Fruit fly (Drosophila melanogaster) whole organism, prepupa: ENCODE measurements around the gene CG3402.

Source experiments
- Blimp-1 ChIP-seq: fragments of 200-800 bp; sonication (Bioruptor generic); optimal IDR thresholded peaks from 3 replicates; lab custom pipeline; 2017; ENCODE audit warnings: missing biosample characterization, missing genetic modification characterization, mild to moderate bottlenecking, moderate library complexity, missing genetic modification reagents
- CG11294 ChIP-seq: fragments of 200-800 bp; sonication (Bioruptor generic); IDR thresholded peaks from 2 replicates; pipeline ENCODE4 v1.3.6; 2022; ENCODE audit warnings: missing biosample characterization, missing genetic modification characterization
- CG11762 ChIP-seq: fragments of 200-800 bp; sonication (Bioruptor generic); optimal IDR thresholded peaks from 3 replicates; lab custom pipeline; 2016; ENCODE audit warnings: missing biosample characterization, missing genetic modification characterization; ENCODE audit not compliant: insufficient read depth
- CG11902 ChIP-seq: fragments of 200-800 bp; sonication (Bioruptor generic); optimal IDR thresholded peaks from 3 replicates; lab custom pipeline; 2016; ENCODE audit warnings: missing biosample characterization, missing genetic modification characterization
- CG15336 ChIP-seq: fragments of 200-800 bp; sonication (Bioruptor generic); IDR thresholded peaks from 2 replicates; pipeline ENCODE4 v1.3.6; 2022; ENCODE audit warnings: missing biosample characterization, missing genetic modification characterization
- CG3032 ChIP-seq: fragments of 200-800 bp; optimal IDR thresholded peaks from 2 replicates; lab custom pipeline; 2019; ENCODE audit warnings: missing biosample characterization, mild to moderate bottlenecking, missing genetic modification characterization, moderate library complexity
- CG31627 ChIP-seq: fragments of 200-800 bp; sonication (Bioruptor generic); optimal IDR thresholded peaks from 3 replicates; lab custom pipeline; 2016; ENCODE audit warnings: missing biosample characterization, missing genetic modification characterization
- CG34406 ChIP-seq: fragments of 200-800 bp; sonication (Bioruptor generic); optimal IDR thresholded peaks from 3 replicates; lab custom pipeline; 2016; ENCODE audit warnings: missing biosample characterization, missing genetic modification characterization
- CG4318 ChIP-seq: fragments of 200-800 bp; sonication (Bioruptor generic); optimal IDR thresholded peaks from 3 replicates; lab custom pipeline; 2017; ENCODE audit warnings: missing biosample characterization, mild to moderate bottlenecking, missing genetic modification characterization
- CG6163 ChIP-seq: fragments of 200-800 bp; sonication (Bioruptor generic); IDR thresholded peaks from 3 replicates; pipeline ENCODE4 v1.3.6; 2022; ENCODE audit warnings: missing biosample characterization, missing genetic modification characterization
- CG6276 ChIP-seq: fragments of 200-800 bp; sonication (Bioruptor generic); optimal IDR thresholded peaks from 2 replicates; lab custom pipeline; 2017; ENCODE audit warnings: missing biosample characterization, mild to moderate bottlenecking, missing genetic modification characterization
- CG6792 ChIP-seq: fragments of 200-800 bp; sonication (Bioruptor generic); optimal IDR thresholded peaks from 3 replicates; lab custom pipeline; 2016; ENCODE audit warnings: missing biosample characterization, missing genetic modification characterization
- CG6808 ChIP-seq: fragments of 200-800 bp; sonication (Bioruptor generic); optimal IDR thresholded peaks from 3 replicates; lab custom pipeline; 2017; ENCODE audit warnings: missing biosample characterization, missing genetic modification characterization, mild to moderate bottlenecking, moderate library complexity, missing genetic modification reagents
- CG6854 ChIP-seq: fragments of 200-800 bp; sonication (Bioruptor generic); optimal IDR thresholded peaks from 2 replicates; lab custom pipeline; 2017; ENCODE audit warnings: missing biosample characterization, mild to moderate bottlenecking, missing genetic modification characterization
- CG7368 ChIP-seq: fragments of 200-800 bp; sonication (Bioruptor generic); optimal IDR thresholded peaks from 3 replicates; lab custom pipeline; 2016; ENCODE audit warnings: missing biosample characterization, missing genetic modification characterization
- CG8119 ChIP-seq: fragments of 200-800 bp; sonication (Bioruptor generic); IDR thresholded peaks from 3 replicates; pipeline ENCODE4 v1.3.6; 2022; ENCODE audit warnings: missing biosample characterization, missing genetic modification characterization
- CG8319 ChIP-seq: fragments of 200-800 bp; sonication (Bioruptor generic); optimal IDR thresholded peaks from 3 replicates; lab custom pipeline; 2016; ENCODE audit warnings: missing biosample characterization, missing genetic modification characterization
- CG8632 ChIP-seq: fragments of 200-800 bp; sonication (Bioruptor generic); optimal IDR thresholded peaks from 3 replicates; lab custom pipeline; 2016; ENCODE audit warnings: missing biosample characterization, missing genetic modification characterization
- CG9139 ChIP-seq: fragments of 200-800 bp; sonication (Bioruptor generic); optimal IDR thresholded peaks from 3 replicates; lab custom pipeline; 2017; ENCODE audit warnings: missing biosample characterization, mild to moderate bottlenecking, missing genetic modification characterization
- Eip75B ChIP-seq: fragments of 200-800 bp; sonication (Bioruptor generic); optimal IDR thresholded peaks from 3 replicates; lab custom pipeline; 2016; ENCODE audit warnings: missing biosample characterization, missing genetic modification characterization
- Eip78C ChIP-seq: fragments of 200-800 bp; sonication (Bioruptor generic); peaks from one replicate; lab custom pipeline; 2016; ENCODE audit warnings: missing biosample characterization, missing genetic modification characterization
- Ets21C ChIP-seq: fragments of 200-800 bp; sonication (Bioruptor generic); optimal IDR thresholded peaks from 3 replicates; lab custom pipeline; 2016; ENCODE audit warnings: missing biosample characterization, missing genetic modification characterization
- Gug ChIP-seq: fragments of 200-800 bp; sonication (Bioruptor generic); IDR thresholded peaks from 2 replicates; pipeline ENCODE4 v1.3.6; 2022; ENCODE audit warnings: missing biosample characterization, missing genetic modification characterization
- Hr38 ChIP-seq: sonication (Bioruptor generic); optimal IDR thresholded peaks from 2 replicates; lab custom pipeline; 2016; ENCODE audit warnings: missing biosample characterization, missing genetic modification characterization
- Hr39 ChIP-seq: fragments of 200-800 bp; sonication (Bioruptor generic); optimal IDR thresholded peaks from 2 replicates; lab custom pipeline; 2016; ENCODE audit warnings: missing biosample characterization, missing genetic modification characterization
- Hr4 ChIP-seq: fragments of 200-800 bp; sonication (Bioruptor generic); optimal IDR thresholded peaks from 3 replicates; lab custom pipeline; 2016; ENCODE audit warnings: missing biosample characterization, missing genetic modification characterization
- Lpt ChIP-seq: fragments of 200-800 bp; sonication (Bioruptor generic); optimal IDR thresholded peaks from 3 replicates; lab custom pipeline; 2016; ENCODE audit warnings: missing biosample characterization, missing genetic modification characterization
- Met ChIP-seq: fragments of 200-800 bp; sonication (Bioruptor generic); optimal IDR thresholded peaks from 3 replicates; lab custom pipeline; 2016; ENCODE audit warnings: missing biosample characterization, missing genetic modification characterization
- OdsH ChIP-seq: fragments of 200-800 bp; sonication (Bioruptor generic); optimal IDR thresholded peaks from 3 replicates; lab custom pipeline; 2016; ENCODE audit warnings: missing biosample characterization, missing genetic modification characterization
- Smox ChIP-seq: fragments of 200-800 bp; sonication (Bioruptor generic); optimal IDR thresholded peaks from 3 replicates; lab custom pipeline; 2016; ENCODE audit warnings: missing biosample characterization, missing genetic modification characterization
- Sox102F ChIP-seq: fragments of 200-800 bp; sonication (Bioruptor generic); optimal IDR thresholded peaks from 2 replicates; lab custom pipeline; 2016; ENCODE audit warnings: missing biosample characterization, mild to moderate bottlenecking, missing genetic modification characterization
- Sox14 ChIP-seq: fragments of 200-800 bp; sonication (Bioruptor generic); optimal IDR thresholded peaks from 3 replicates; lab custom pipeline; 2016; ENCODE audit warnings: missing biosample characterization, missing genetic modification characterization
- Sox15 ChIP-seq: fragments of 200-800 bp; sonication (Bioruptor generic); optimal IDR thresholded peaks from 3 replicates; lab custom pipeline; 2016; ENCODE audit warnings: missing biosample characterization, missing genetic modification characterization
- achi ChIP-seq: fragments of 200-800 bp; sonication (Bioruptor generic); optimal IDR thresholded peaks from 3 replicates; lab custom pipeline; 2016; ENCODE audit warnings: missing biosample characterization, missing genetic modification characterization
- acj6 ChIP-seq: fragments of 200-800 bp; sonication (Bioruptor generic); optimal IDR thresholded peaks from 3 replicates; lab custom pipeline; 2016; ENCODE audit warnings: missing biosample characterization, missing genetic modification characterization
- dsx ChIP-seq: fragments of 200-800 bp; optimal IDR thresholded peaks from 3 replicates; lab custom pipeline; 2019; ENCODE audit warnings: missing biosample characterization, mild to moderate bottlenecking, missing genetic modification characterization, moderate library complexity; ENCODE audit not compliant: poor library complexity, severe bottlenecking
- esn ChIP-seq: fragments of 200-800 bp; sonication (Bioruptor generic); optimal IDR thresholded peaks from 2 replicates; lab custom pipeline; 2016; ENCODE audit warnings: missing biosample characterization, mild to moderate bottlenecking, missing genetic modification characterization, moderate library complexity
- net ChIP-seq: fragments of 200-800 bp; sonication (Bioruptor generic); optimal IDR thresholded peaks from 3 replicates; lab custom pipeline; 2016; ENCODE audit warnings: missing biosample characterization, missing genetic modification characterization
- pdm3 ChIP-seq: fragments of 200-800 bp; sonication (Bioruptor generic); optimal IDR thresholded peaks from 3 replicates; lab custom pipeline; 2016; ENCODE audit warnings: missing biosample characterization, missing genetic modification characterization
- salr ChIP-seq, 2 experiments: fragments of 200-800 bp; sonication (Bioruptor generic); optimal IDR thresholded peaks; 3 replicates each; lab custom pipeline; 2016 to 2018; ENCODE audit warnings: missing biosample characterization in 2 of 2, missing genetic modification characterization in 2 of 2, mild to moderate bottlenecking in 1 of 2
- spab ChIP-seq: fragments of 200-800 bp; sonication (Bioruptor generic); optimal IDR thresholded peaks from 2 replicates; lab custom pipeline; 2017; ENCODE audit warnings: missing biosample characterization, mild to moderate bottlenecking, missing genetic modification characterization, missing genetic modification reagents
- svp ChIP-seq: fragments of 200-800 bp; sonication (Bioruptor generic); peaks from one replicate; lab custom pipeline; 2016; ENCODE audit warnings: missing biosample characterization, missing genetic modification characterization
- topi ChIP-seq: fragments of 200-800 bp; sonication (Bioruptor generic); optimal IDR thresholded peaks from 3 replicates; lab custom pipeline; 2016; ENCODE audit warnings: missing biosample characterization, missing genetic modification characterization
- vri ChIP-seq: fragments of 200-800 bp; sonication (Bioruptor generic); optimal IDR thresholded peaks from 3 replicates; lab custom pipeline; 2016; ENCODE audit warnings: missing biosample characterization, mild to moderate bottlenecking, missing genetic modification characterization

Gene CG3402

DNA sequence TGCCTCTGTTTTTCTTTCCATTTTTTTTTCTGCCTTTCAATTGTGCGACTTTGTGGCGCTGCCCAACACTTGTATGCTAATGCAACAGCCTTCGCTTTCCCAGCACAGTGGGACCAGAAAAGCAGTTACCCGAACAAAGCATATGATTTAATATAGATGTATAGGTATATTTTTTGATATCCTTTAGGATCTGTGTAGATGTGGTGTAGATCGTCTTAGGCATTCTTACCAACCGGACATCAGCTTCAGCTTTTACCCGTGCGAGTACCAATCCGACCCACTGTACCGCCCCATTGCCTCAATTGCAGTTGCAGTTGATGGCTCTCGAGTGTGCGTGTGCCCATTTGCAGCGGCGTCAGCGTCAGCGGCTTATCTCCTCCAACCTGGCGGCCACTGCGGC, 16.2 kb downstream of the CG3402 start (continued):
- TF ChIP-seq Sox14 (GFP tag; lab: Kevin White, UChicago) (peak; percentile 90), CG4318 (GFP tag; lab: Kevin White, UChicago) (peak; percentile 98), achi (GFP tag; lab: Kevin White, UChicago) (peak; percentile 92), CG7368 (GFP tag; lab: Kevin White, UChicago) (peak; percentile 81), esn (GFP tag; lab: Kevin White, UChicago) (peak; percentile 66), CG11294 (peak; percentile 95), Lpt (GFP tag; lab: Kevin White, UChicago) (peak; percentile 97), Eip75B (GFP tag; lab: Kevin White, UChicago) (peak; percentile 83), salr (GFP tag; optimal IDR thresholded peaks at IDR 0.05; lab: Kevin White, UChicago) (peak; percentile 52 to 95), Gug (GFP tag; lab: Robert Waterston, UW) (peak; percentile 97), CG11902 (GFP tag; lab: Kevin White, UChicago) (peak; percentile 66), CG31627 (GFP tag; lab: Kevin White, UChicago) (peak; percentile 65), svp (peak; percentile 63), Hr38 (peak; percentile 72), CG11762 (peak; percentile 79), CG6163 (GFP tag; lab: Robert Waterston, UW) (peak; percentile 97), CG8319 (GFP tag; lab: Kevin White, UChicago) (peak; percentile 52), spab (peak; percentile 70), Smox (GFP tag; lab: Kevin White, UChicago) (peak; percentile 48), Eip78C (GFP tag; lab: Kevin White, UChicago) (peak; percentile 96), CG9139 (GFP tag; lab: Kevin White, UChicago) (no peak), Blimp-1 (GFP tag; lab: Kevin White, UChicago) (no peak)

DNA sequence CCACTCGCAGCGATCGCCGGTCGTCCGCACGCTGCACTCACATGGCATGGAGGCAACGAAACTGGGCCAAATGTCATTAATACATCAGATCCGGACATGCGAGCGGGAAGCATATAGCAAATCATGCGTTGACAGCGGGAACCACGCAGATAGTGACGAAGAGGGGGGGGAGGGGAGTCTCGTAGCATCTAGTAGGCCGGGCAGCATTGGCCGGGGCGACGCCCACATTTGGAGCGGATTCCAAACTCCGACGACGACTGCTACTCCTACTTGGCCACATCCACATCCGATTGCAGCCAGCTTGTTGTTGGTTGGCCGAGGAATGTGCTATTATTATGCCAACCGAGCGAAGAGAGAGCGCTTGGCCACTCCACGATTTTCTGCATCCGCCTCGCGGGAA, 17.2 kb downstream of the CG3402 start:
- TF ChIP-seq CG11902 (GFP tag; lab: Kevin White, UChicago) (no peak), pdm3 (GFP tag; lab: Kevin White, UChicago) (no peak), Hr4 (GFP tag; lab: Kevin White, UChicago) (no peak), net (no peak), CG8632 (no peak), CG3032 (tag; lab: Kevin White, UChicago) (no peak), CG15336 (no peak)

dm6 chr3L:635016-635363, 17.7 kb downstream of the CG3402 start:
- TF ChIP-seq CG8119 (no peak), Lpt (GFP tag; lab: Kevin White, UChicago) (no peak), Hr38 (no peak), CG6792 (no peak), vri (no peak), Hr39 (GFP tag; lab: Kevin White, UChicago) (no peak), Hr4 (GFP tag; lab: Kevin White, UChicago) (no peak), Sox15 (GFP tag; lab: Kevin White, UChicago) (no peak), Gug (GFP tag; lab: Robert Waterston, UW) (no peak), Met (GFP tag; lab: Kevin White, UChicago) (no peak), CG34406 (no peak)

DNA sequence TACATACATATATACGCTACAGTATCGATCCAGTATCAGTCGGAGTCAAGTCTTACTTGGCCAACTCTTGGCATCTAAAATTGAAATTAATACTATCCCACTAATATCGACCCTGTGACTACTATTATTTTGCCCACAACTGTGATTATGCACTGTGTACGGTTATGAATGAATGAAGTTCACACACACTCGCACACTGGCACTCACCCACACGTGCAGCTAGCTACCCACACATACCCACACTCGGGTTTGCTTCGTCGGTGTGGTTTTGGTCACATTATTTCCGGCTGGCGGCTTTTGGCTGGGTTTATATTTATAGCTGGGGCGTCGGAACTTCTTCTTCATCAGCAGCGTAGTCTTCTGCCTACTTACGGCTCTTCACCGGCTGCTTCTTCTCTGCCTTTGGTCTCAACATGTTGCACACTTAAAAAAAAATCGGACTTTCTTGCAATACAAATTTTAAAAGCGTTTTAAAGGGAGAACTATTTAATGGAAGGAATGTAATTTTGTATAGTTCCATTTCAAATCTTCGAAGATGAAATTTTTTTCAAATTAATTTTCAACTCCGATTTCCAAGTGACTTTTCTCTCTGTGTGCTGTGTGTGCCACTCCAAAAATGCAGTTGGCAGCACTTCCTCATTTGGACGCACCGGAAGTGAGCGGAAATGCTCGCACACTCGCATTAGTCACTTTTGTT, 18.2 kb downstream of the CG3402 start:
- peak; percentile 69 for TF ChIP-seq Ets21C (GFP tag; lab: Kevin White, UChicago)
- peak; percentile 79 for TF ChIP-seq topi (GFP tag; lab: Kevin White, UChicago)
- TF ChIP-seq CG11294, result peak; percentile 58; the same call in 1 of the 2 replicates
- TF ChIP-seq Hr39 (GFP tag; lab: Kevin White, UChicago), result peak; percentile 81
- peak; percentile 80 for TF ChIP-seq CG11762
- peak; percentile 77 for TF ChIP-seq Sox102F
- TF ChIP-seq acj6 (GFP tag; lab: Kevin White, UChicago), result peak; percentile 82
- TF ChIP-seq dsx (GFP tag; lab: Kevin White, UChicago), result peak; percentile 72
- TF ChIP-seq svp, result peak; percentile 89
- peak; percentile 64 for TF ChIP-seq CG6808
- TF ChIP-seq CG6854 (GFP tag; lab: Kevin White, UChicago), result no peak
- TF ChIP-seq salr (GFP tag; optimal IDR thresholded peaks at IDR 0.05; lab: Kevin White, UChicago), result peak; percentile 66 to 88
- peak; percentile 88 for TF ChIP-seq Lpt (GFP tag; lab: Kevin White, UChicago)
- peak; percentile 73 for TF ChIP-seq CG34406
- TF ChIP-seq esn (GFP tag; lab: Kevin White, UChicago), result peak; percentile 84
- peak; percentile 85 for TF ChIP-seq Gug (GFP tag; lab: Robert Waterston, UW)
- peak; percentile 88 for TF ChIP-seq OdsH
- TF ChIP-seq CG6276 (GFP tag; lab: Kevin White, UChicago), result peak; percentile 89
- TF ChIP-seq pdm3 (GFP tag; lab: Kevin White, UChicago), result peak; percentile 84
- TF ChIP-seq CG7368 (GFP tag; lab: Kevin White, UChicago), result peak; percentile 83
- TF ChIP-seq net, result peak; percentile 89
- no peak for TF ChIP-seq Hr38
- peak; percentile 80 for TF ChIP-seq Met (GFP tag; lab: Kevin White, UChicago)
- peak; percentile 93 for TF ChIP-seq Eip78C (GFP tag; lab: Kevin White, UChicago)
